Fruit fly (Drosophila melanogaster): ENCODE data around the gene CG33995.

dm6 chr2L:5002031-5002430 is 41.0 kb upstream of the CG33995 start:
- no peak for TF ChIP-seq foxo (GFP tag; optimal IDR thresholded peaks at IDR 0.05)
- no peak for TF ChIP-seq psq (GFP tag; optimal IDR thresholded peaks at IDR 0.05)
- no peak for TF ChIP-seq Myc (optimal IDR thresholded peaks at IDR 0.05)
- no peak for TF ChIP-seq Sp1 (GFP tag; optimal IDR thresholded peaks at IDR 0.05)
- no peak for TF ChIP-seq lola (GFP tag; optimal IDR thresholded peaks at IDR 0.05)
- TF ChIP-seq h (GFP tag; optimal IDR thresholded peaks at IDR 0.05) = no peak
- no peak for TF ChIP-seq CG32264 (GFP tag; optimal IDR thresholded peaks at IDR 0.05)
- no peak for TF ChIP-seq dl (GFP tag; optimal IDR thresholded peaks at IDR 0.05; ENCODE audit: insufficient read depth in 1 of 2, partially characterized antibody in 2 of 2)
- no peak for TF ChIP-seq Hr78 (GFP tag; optimal IDR thresholded peaks at IDR 0.05)
- no peak for TF ChIP-seq ey (GFP tag; optimal IDR thresholded peaks at IDR 0.05)
- TF ChIP-seq fru (GFP tag; optimal IDR thresholded peaks at IDR 0.05) = no peak
- TF ChIP-seq usp (GFP tag; optimal IDR thresholded peaks at IDR 0.05) = no peak
- TF ChIP-seq Jra (GFP tag; optimal IDR thresholded peaks at IDR 0.05) = no peak
- TF ChIP-seq OdsH (GFP tag; optimal IDR thresholded peaks at IDR 0.05) = no peak
